Worm (Caenorhabditis elegans) whole organism, early embryonic: ENCODE measurements around the gene ZC513.3.

Experiments
- B0310.2 ChIP-seq: sonication (generic microtip); optimal IDR thresholded peaks from 2 replicates; lab custom pipeline; 2016; ENCODE audit warnings: mild to moderate bottlenecking, missing genetic modification characterization, missing compliant biosample characterization
- ama-1 ChIP-seq: fragments of 150-350 bp; optimal IDR thresholded peaks from 2 replicates; lab custom pipeline; 2014
- flt-1 ChIP-seq: fragments of 200-800 bp; sonication (Bioruptor generic); IDR thresholded peaks from 2 replicates; pipeline ENCODE4 v1.3.6; 2022; ENCODE audit warnings: missing genetic modification characterization, missing compliant biosample characterization
- hmbx-1 ChIP-seq: sonication (generic microtip); optimal IDR thresholded peaks from 2 replicates; lab custom pipeline; 2016; ENCODE audit warnings: mild to moderate bottlenecking, missing genetic modification characterization, missing compliant biosample characterization
- hnd-1 ChIP-seq: sonication (generic microtip); optimal IDR thresholded peaks from 2 replicates; lab custom pipeline; 2016; ENCODE audit warnings: missing genetic modification characterization, missing compliant biosample characterization
- sea-1 ChIP-seq: fragments of 200-800 bp; sonication (Bioruptor generic); conservative IDR thresholded peaks from 2 replicates; pipeline ENCODE4 v1.3.6; 2022; ENCODE audit warnings: missing genetic modification characterization, missing compliant biosample characterization

ce11 chrV:8046706-8047105, at the start of gene ZC513.3:
- TF ChIP-seq hnd-1 (no peak), hmbx-1 (tag; lab: Kevin White, UChicago) (no peak), sea-1 (no peak), B0310.2 (tag; lab: Kevin White, UChicago) (no peak), flt-1 (GFP tag; lab: Robert Waterston, UW) (no peak), ama-1 (lab: Kevin White, UChicago) (no peak)
